Worm (Caenorhabditis elegans): ENCODE data around the gene H35B03.1.

- TF ChIP-seq sea-1 (GFP tag; conservative IDR thresholded peaks at IDR 0.05) (no peak), tbx-37 (GFP tag; conservative IDR thresholded peaks at IDR 0.05) (no peak), F13C5.2 (tag; optimal IDR thresholded peaks at IDR 0.05) (no peak), ama-1 (optimal IDR thresholded peaks at IDR 0.05) (no peak), hmg-4 (GFP tag; optimal IDR thresholded peaks at IDR 0.05) (no peak), tbx-11 (GFP tag; IDR thresholded peaks at IDR 0.05) (no peak), B0310.2 (tag; optimal IDR thresholded peaks at IDR 0.05) (no peak), flt-1 (GFP tag; IDR thresholded peaks at IDR 0.05) (no peak), ets-7 (tag; optimal IDR thresholded peaks at IDR 0.05) (no peak), ceh-36 (tag; optimal IDR thresholded peaks at IDR 0.05) (no peak), scrt-1 (GFP tag; IDR thresholded peaks at IDR 0.05) (no peak)
Observed at ce11 chrIV:5741045-5741444, 15.6 kb downstream of the H35B03.1 start, which contains the start of gene chil-11.
